Worm (Caenorhabditis elegans) whole organism, mixed stage, embryonic: ENCODE measurements around the gene algn-8.
"Not testable (repeated sequence)": the region's sequence is repeated elsewhere in the genome, so short reads cannot be mapped to it uniquely, and the experiment has no call there.

ENCODE experiments used
- blmp-1 ChIP-seq: fragments of 150-350 bp; optimal IDR thresholded peaks from 2 replicates; lab custom pipeline; 2014; ENCODE audit warnings: missing biosample characterization, missing genetic modification characterization
- ces-1 ChIP-seq: fragments of 150-350 bp; optimal IDR thresholded peaks from 2 replicates; lab custom pipeline; 2014; ENCODE audit warnings: missing biosample characterization, missing genetic modification reagents, missing genetic modification characterization
- hlh-1 ChIP-seq: fragments of 150-350 bp; optimal IDR thresholded peaks from 2 replicates; lab custom pipeline; 2014; ENCODE audit warnings: missing biosample characterization, missing genetic modification reagents, missing genetic modification characterization
- lin-13 ChIP-seq: fragments of 150-350 bp; optimal IDR thresholded peaks from 2 replicates; lab custom pipeline; 2014; ENCODE audit warnings: missing biosample characterization, missing genetic modification characterization
- lsy-2 ChIP-seq: fragments of 150-350 bp; optimal IDR thresholded peaks from 2 replicates; lab custom pipeline; 2014; ENCODE audit warnings: missing biosample characterization, missing genetic modification characterization
- mep-1 ChIP-seq: fragments of 150-350 bp; optimal IDR thresholded peaks from 2 replicates; lab custom pipeline; 2017; ENCODE audit warnings: missing biosample characterization, missing genetic modification reagents, missing genetic modification characterization, inconsistent platforms
- nhr-12 ChIP-seq: fragments of 150-350 bp; optimal IDR thresholded peaks from 2 replicates; lab custom pipeline; 2014; ENCODE audit warnings: missing biosample characterization, missing genetic modification characterization
- nhr-2 ChIP-seq: fragments of 150-350 bp; optimal IDR thresholded peaks from 2 replicates; lab custom pipeline; 2014; ENCODE audit warnings: missing biosample characterization, missing genetic modification characterization
- nhr-237 ChIP-seq: fragments of 150-350 bp; optimal IDR thresholded peaks from 2 replicates; lab custom pipeline; 2014; ENCODE audit warnings: missing biosample characterization, missing genetic modification characterization
- pha-4 ChIP-seq: fragments of 150-350 bp; optimal IDR thresholded peaks from 2 replicates; lab custom pipeline; 2018; ENCODE audit warnings: missing biosample characterization, missing genetic modification reagents, missing genetic modification characterization
- snpc-4 ChIP-seq: fragments of 150-350 bp; optimal IDR thresholded peaks from 2 replicates; lab custom pipeline; 2014; ENCODE audit warnings: missing biosample characterization, missing genetic modification characterization
- unc-39 ChIP-seq: fragments of 150-350 bp; optimal IDR thresholded peaks from 2 replicates; lab custom pipeline; 2014; ENCODE audit warnings: missing biosample characterization, missing genetic modification characterization
- ztf-11 ChIP-seq: fragments of 150-350 bp; optimal IDR thresholded peaks from 2 replicates; lab custom pipeline; 2014; ENCODE audit warnings: missing biosample characterization, missing genetic modification characterization

DNA sequence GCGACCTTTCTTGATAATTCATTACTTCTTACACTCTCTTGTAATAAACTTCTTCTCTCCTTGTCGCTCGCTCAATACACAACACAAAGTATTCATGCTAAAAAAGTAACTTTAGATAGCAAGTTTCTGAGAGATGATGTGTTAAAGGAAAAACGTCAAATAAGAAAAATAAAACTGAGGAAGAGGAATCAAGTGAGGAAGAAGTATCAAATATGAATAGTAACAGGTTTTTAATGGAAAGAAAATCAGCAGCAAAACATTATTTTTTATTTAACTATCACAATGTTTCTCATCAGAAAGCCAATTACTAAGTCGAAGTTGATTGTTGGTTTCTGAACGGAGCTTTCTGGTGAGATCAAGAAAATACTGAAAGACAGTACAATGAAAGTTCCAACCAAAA lies 19.9 kb downstream of the algn-8 start, which contains the start of gene chil-1:
- not testable (repeated sequence) for TF ChIP-seq lsy-2 (tag; lab: Kevin White, UChicago); nhr-237; pha-4; ces-1 (GFP tag; lab: Kevin White, UChicago); mep-1 (tag; lab: Kevin White, UChicago); lin-13 (tag; lab: Kevin White, UChicago); nhr-12 (tag; lab: Kevin White, UChicago); blmp-1 (tag; lab: Kevin White, UChicago); nhr-2; unc-39 (tag; lab: Kevin White, UChicago); ztf-11 (tag; lab: Kevin White, UChicago); hlh-1 (tag; lab: Kevin White, UChicago); snpc-4 (tag; lab: Kevin White, UChicago)
